Worm (Caenorhabditis elegans) whole organism, L1 larva: ENCODE data around the gene cnc-10.
A peak's percentile ranks its signal among the peaks of the same experiment; 100 is the strongest.

Experiments
- C16A3.4 ChIP-seq: fragments of 150-350 bp; optimal IDR thresholded peaks from 2 replicates; lab custom pipeline; 2014; ENCODE audit warnings: missing biosample characterization, missing genetic modification characterization
- aha-1 ChIP-seq: fragments of 150-350 bp; optimal IDR thresholded peaks from 2 replicates; lab custom pipeline; 2014; ENCODE audit warnings: missing biosample characterization, missing genetic modification characterization
- aly-2 ChIP-seq: fragments of 150-350 bp; optimal IDR thresholded peaks from 2 replicates; lab custom pipeline; 2014; ENCODE audit warnings: missing biosample characterization, missing genetic modification characterization
- ama-1 ChIP-seq: fragments of 150-350 bp; optimal IDR thresholded peaks from 2 replicates; lab custom pipeline; 2014
- blmp-1 ChIP-seq: fragments of 150-350 bp; optimal IDR thresholded peaks from 2 replicates; lab custom pipeline; 2014; ENCODE audit warnings: missing biosample characterization, missing genetic modification characterization
- ceh-8 ChIP-seq: fragments of 200-800 bp; sonication (Bioruptor generic); optimal IDR thresholded peaks from 2 replicates; lab custom pipeline; 2018; ENCODE audit warnings: mild to moderate bottlenecking, missing genetic modification characterization, moderate library complexity, missing compliant biosample characterization
- ceh-82 ChIP-seq, 3 experiments: fragments of 150-350 bp in 1 of 3; sonication (generic microtip) in 2 of 3; optimal IDR thresholded peaks; 2 replicates each; lab custom pipeline; 2014 to 2017; ENCODE audit warnings: missing biosample characterization in 3 of 3, missing genetic modification characterization in 3 of 3
- ceh-88 ChIP-seq: fragments of 200-800 bp; sonication (Bioruptor generic); IDR thresholded peaks from 2 replicates; pipeline ENCODE4 v1.3.6; 2022; ENCODE audit warnings: missing genetic modification characterization, missing compliant biosample characterization
- ceh-90 ChIP-seq: sonication (generic microtip); optimal IDR thresholded peaks from 2 replicates; lab custom pipeline; 2016; ENCODE audit warnings: missing genetic modification characterization, missing compliant biosample characterization
- dpl-1 ChIP-seq, 3 experiments: fragments of 150-350 bp in 2 of 3; sonication (generic microtip) in 1 of 3; optimal IDR thresholded peaks; 2 replicates each; lab custom pipeline; 2014 to 2017; ENCODE audit warnings: missing biosample characterization in 3 of 3, missing genetic modification characterization in 3 of 3, missing genetic modification reagents in 3 of 3
- efl-1 ChIP-seq, 4 experiments: fragments of 150-350 bp; optimal IDR thresholded peaks in 3 of 4; peaks in 1 of 4; 1 replicate in 1 of 4; 2 replicates in 3 of 4; lab custom pipeline; 2014; ENCODE audit warnings: missing biosample characterization in 2 of 4, missing genetic modification characterization in 2 of 4, missing genetic modification reagents in 2 of 4
- egl-13 ChIP-seq: sonication (generic microtip); optimal IDR thresholded peaks from 2 replicates; lab custom pipeline; 2016; ENCODE audit warnings: missing genotype, missing genetic modification reagents, missing genetic modification characterization, missing compliant biosample characterization
- egl-27 ChIP-seq, 2 experiments: fragments of 150-350 bp in 1 of 2; sonication (generic microtip); optimal IDR thresholded peaks; 3 replicates each; lab custom pipeline; 2017 to 2018; ENCODE audit warnings: missing biosample characterization in 2 of 2, missing genetic modification characterization in 2 of 2, missing genetic modification reagents in 2 of 2
- elt-2 ChIP-seq: sonication (generic microtip); optimal IDR thresholded peaks from 2 replicates; lab custom pipeline; 2016; ENCODE audit warnings: missing genetic modification characterization, mild to moderate bottlenecking, inconsistent platforms, missing compliant biosample characterization, missing genetic modification reagents
- elt-3 ChIP-seq, 6 experiments: fragments of 150-350 bp in 1 of 6; sonication (generic microtip); optimal IDR thresholded peaks; 2 replicates each; lab custom pipeline; 2017 to 2018; ENCODE audit warnings: missing biosample characterization in 6 of 6, missing genetic modification characterization in 6 of 6, inconsistent platforms in 1 of 6
- ets-5 ChIP-seq: fragments of 200-800 bp; sonication (Bioruptor generic); IDR thresholded peaks from 2 replicates; pipeline ENCODE4 v1.3.6; 2022; ENCODE audit warnings: missing genetic modification characterization, missing compliant biosample characterization
- fkh-10 ChIP-seq: sonication (generic microtip); optimal IDR thresholded peaks from 2 replicates; lab custom pipeline; 2017; ENCODE audit warnings: missing biosample characterization, missing genetic modification reagents, missing genetic modification characterization
- fkh-4 ChIP-seq: sonication (generic microtip); optimal IDR thresholded peaks from 2 replicates; lab custom pipeline; 2016; ENCODE audit warnings: missing compliant biosample characterization, missing genetic modification characterization, borderline replicate concordance
- hpl-2 ChIP-seq: fragments of 150-350 bp; optimal IDR thresholded peaks from 2 replicates; lab custom pipeline; 2014; ENCODE audit warnings: missing biosample characterization, missing genetic modification reagents, missing genetic modification characterization
- irx-1 ChIP-seq: sonication (generic microtip); optimal IDR thresholded peaks from 2 replicates; lab custom pipeline; 2016; ENCODE audit warnings: missing genetic modification characterization, missing compliant biosample characterization
- isw-1 ChIP-seq: fragments of 200-800 bp; sonication (Bioruptor generic); IDR thresholded peaks from 2 replicates; pipeline ENCODE4 v1.3.6; 2022; ENCODE audit warnings: missing genetic modification characterization, missing compliant biosample characterization
- lin-15B ChIP-seq: fragments of 150-350 bp; sonication (generic microtip); optimal IDR thresholded peaks from 3 replicates; lab custom pipeline; 2014; ENCODE audit warnings: missing biosample characterization, missing genetic modification characterization
- lin-39 ChIP-seq: fragments of 150-350 bp; optimal IDR thresholded peaks from 2 replicates; lab custom pipeline; 2014; ENCODE audit warnings: missing biosample characterization, missing genetic modification reagents, missing genetic modification characterization
- lir-3 ChIP-seq: sonication (generic microtip); optimal IDR thresholded peaks from 2 replicates; lab custom pipeline; 2016; ENCODE audit warnings: mild to moderate bottlenecking, missing genetic modification characterization, moderate library complexity, missing compliant biosample characterization; ENCODE audit not compliant: poor library complexity
- mdl-1 ChIP-seq, 2 experiments: fragments of 150-350 bp; optimal IDR thresholded peaks; 2 replicates each; lab custom pipeline; 2014 to 2017; ENCODE audit warnings: missing biosample characterization in 2 of 2, missing genetic modification characterization in 2 of 2, inconsistent platforms in 1 of 2
- mep-1 ChIP-seq: fragments of 150-350 bp; optimal IDR thresholded peaks from 2 replicates; lab custom pipeline; 2014; ENCODE audit warnings: missing biosample characterization, missing genetic modification characterization
- nhr-12 ChIP-seq: sonication (generic microtip); optimal IDR thresholded peaks from 2 replicates; lab custom pipeline; 2017; ENCODE audit warnings: missing biosample characterization, missing genetic modification characterization
- nhr-19 ChIP-seq: fragments of 200-800 bp; sonication (Bioruptor generic); conservative IDR thresholded peaks from 2 replicates; pipeline ENCODE4 v1.3.6; 2022; ENCODE audit warnings: missing genetic modification characterization, missing compliant biosample characterization
- nhr-20 ChIP-seq: sonication (generic microtip); optimal IDR thresholded peaks from 2 replicates; lab custom pipeline; 2016; ENCODE audit warnings: mild to moderate bottlenecking, missing genetic modification characterization, missing compliant biosample characterization
- nhr-85 ChIP-seq: sonication (generic microtip); peaks from one replicate; lab custom pipeline; 2016; ENCODE audit warnings: missing genetic modification characterization, inconsistent platforms, missing compliant biosample characterization
- nhr-90 ChIP-seq: sonication (generic microtip); optimal IDR thresholded peaks from 2 replicates; lab custom pipeline; 2016; ENCODE audit warnings: mild to moderate bottlenecking, missing genetic modification characterization, missing compliant biosample characterization; ENCODE audit not compliant: poor library complexity
- pag-3 ChIP-seq: sonication (generic microtip); optimal IDR thresholded peaks from 2 replicates; lab custom pipeline; 2017; ENCODE audit warnings: missing genetic modification characterization, mild to moderate bottlenecking, missing compliant biosample characterization, antibody characterized with exemption, borderline replicate concordance; ENCODE audit not compliant: insufficient read depth
- pax-3 ChIP-seq: fragments of 200-800 bp; sonication (Bioruptor generic); optimal IDR thresholded peaks from 2 replicates; lab custom pipeline; 2018; ENCODE audit warnings: mild to moderate bottlenecking, missing genetic modification characterization, moderate library complexity, missing compliant biosample characterization
- pqm-1 ChIP-seq: sonication (generic microtip); optimal IDR thresholded peaks from 3 replicates; lab custom pipeline; 2017; ENCODE audit warnings: missing biosample characterization, missing genetic modification characterization
- snpc-4 ChIP-seq: fragments of 150-350 bp; optimal IDR thresholded peaks from 2 replicates; lab custom pipeline; 2014; ENCODE audit warnings: missing biosample characterization, missing genetic modification characterization
- snu-23 ChIP-seq: sonication (generic microtip); optimal IDR thresholded peaks from 2 replicates; lab custom pipeline; 2016; ENCODE audit warnings: missing genetic modification characterization, missing compliant biosample characterization
- sox-4 ChIP-seq: sonication (generic microtip); optimal IDR thresholded peaks from 2 replicates; lab custom pipeline; 2016; ENCODE audit warnings: missing genetic modification characterization, missing compliant biosample characterization
- sptf-1 ChIP-seq: fragments of 150-350 bp; optimal IDR thresholded peaks from 2 replicates; lab custom pipeline; 2014; ENCODE audit warnings: missing biosample characterization, missing genetic modification characterization
- tbx-2 ChIP-seq: sonication (generic microtip); optimal IDR thresholded peaks from 2 replicates; lab custom pipeline; 2016; ENCODE audit warnings: missing genetic modification characterization, missing compliant biosample characterization
- tlp-1 ChIP-seq: fragments of 150-350 bp; optimal IDR thresholded peaks from 2 replicates; lab custom pipeline; 2014; ENCODE audit warnings: missing biosample characterization, missing genetic modification characterization
- unc-130 ChIP-seq: fragments of 150-350 bp; optimal IDR thresholded peaks from 2 replicates; lab custom pipeline; 2017; ENCODE audit warnings: missing biosample characterization, missing genetic modification characterization, inconsistent platforms
- unc-30 ChIP-seq: sonication (generic microtip); optimal IDR thresholded peaks from 2 replicates; lab custom pipeline; 2017; ENCODE audit warnings: missing biosample characterization, missing genetic modification characterization
- unc-62 ChIP-seq: fragments of 150-350 bp; optimal IDR thresholded peaks from 2 replicates; lab custom pipeline; 2014; ENCODE audit warnings: missing biosample characterization, missing genetic modification reagents, missing genetic modification characterization
- unc-98 ChIP-seq: fragments of 200-800 bp; sonication (Bioruptor generic); IDR thresholded peaks from 2 replicates; pipeline ENCODE4 v1.3.6; 2022; ENCODE audit warnings: missing genetic modification characterization, missing compliant biosample characterization
- ztf-4 ChIP-seq: fragments of 150-350 bp; optimal IDR thresholded peaks from 2 replicates; lab custom pipeline; 2014; ENCODE audit warnings: missing biosample characterization, missing genetic modification characterization

Gene cnc-10

ce11 chrV:11141179-11141578, 41.8 kb upstream of the cnc-10 start, which contains the start of gene folt-1:
TSS of gene folt-1 (plus strand) at chrV:11141479.
- TF ChIP-seq efl-1 (optimal IDR thresholded peaks at IDR 0.05; lab: Kevin White, UChicago) (no peak), efl-1 (GFP tag; optimal IDR thresholded peaks at IDR 0.05 in 1 of 2; lab: Kevin White, UChicago) (no peak), hpl-2 (no peak), ceh-82 (tag; optimal IDR thresholded peaks at IDR 0.05; lab: Kevin White, UChicago) (no peak), unc-30 (no peak), unc-130 (tag; lab: Kevin White, UChicago) (no peak), tbx-2 (tag; lab: Kevin White, UChicago) (no peak), C16A3.4 (tag; lab: Kevin White, UChicago) (no peak), nhr-20 (tag; lab: Kevin White, UChicago) (no peak), ceh-88 (GFP tag; lab: Robert Waterston, UW) (no peak), egl-13 (no peak), ztf-4 (tag; lab: Kevin White, UChicago) (no peak), fkh-4 (no peak), aly-2 (tag; lab: Kevin White, UChicago) (no peak), lin-15B (tag; lab: Kevin White, UChicago) (no peak), mep-1 (tag; lab: Kevin White, UChicago) (no peak)

- TF ChIP-seq irx-1 (no peak), efl-1 (optimal IDR thresholded peaks at IDR 0.05; lab: Kevin White, UChicago) (no peak), efl-1 (GFP tag; optimal IDR thresholded peaks at IDR 0.05 in 1 of 2; lab: Kevin White, UChicago) (peak in 1 of 2 experiments; percentile 7), isw-1 (GFP tag; lab: Robert Waterston, UW) (no peak), ceh-8 (GFP tag; lab: Kevin White, UChicago) (no peak), nhr-90 (tag; lab: Kevin White, UChicago) (no peak)
- TF ChIP-seq, all 84 proteins: peak for 1
Measured at ce11 chrV:11144694-11145093, 38.3 kb upstream of the cnc-10 start, which contains the start of gene C06H2.7. TSS of gene C06H2.7 (minus strand) at chrV:11144794.

- TF ChIP-seq dpl-1 (GFP tag; optimal IDR thresholded peaks at IDR 0.05; lab: Kevin White, UChicago) = no peak
- no peak for TF ChIP-seq tlp-1 (tag; lab: Kevin White, UChicago)
- TF ChIP-seq fkh-4 = no peak
- no peak for TF ChIP-seq ets-5 (GFP tag; lab: Robert Waterston, UW)
- TF ChIP-seq elt-2 = no peak
- peak; percentile 82 for TF ChIP-seq ama-1
- TF ChIP-seq pag-3 = no peak
- peak; percentile 26 for TF ChIP-seq blmp-1 (tag; lab: Kevin White, UChicago)
- no peak for TF ChIP-seq isw-1 (GFP tag; lab: Robert Waterston, UW)
- no peak for TF ChIP-seq lir-3 (tag; lab: Kevin White, UChicago)
- TF ChIP-seq ztf-4 (tag; lab: Kevin White, UChicago) = no peak
- peak; percentile 89 for TF ChIP-seq nhr-85
- TF ChIP-seq hpl-2 = no peak
- TF ChIP-seq C16A3.4 (tag; lab: Kevin White, UChicago) = no peak
- TF ChIP-seq lin-39 (tag; lab: Kevin White, UChicago) = no peak
- no peak for TF ChIP-seq snpc-4 (tag; lab: Kevin White, UChicago)
- peak; percentile 50 for TF ChIP-seq snu-23 (GFP tag; lab: Kevin White, UChicago)
- TF ChIP-seq pqm-1 = no peak
- no peak for TF ChIP-seq mdl-1 (tag; optimal IDR thresholded peaks at IDR 0.05; lab: Kevin White, UChicago)
- TF ChIP-seq sox-4 (tag; lab: Kevin White, UChicago) = no peak
- peak; percentile 16; the same call in 1 of the 2 replicates for TF ChIP-seq nhr-19 (GFP tag; lab: Robert Waterston, UW)
- TF ChIP-seq aly-2 (tag; lab: Kevin White, UChicago) = no peak
- TF ChIP-seq aha-1 (tag; lab: Kevin White, UChicago) = no peak
- TF ChIP-seq mep-1 (tag; lab: Kevin White, UChicago) = no peak
- no peak for TF ChIP-seq irx-1
- TF ChIP-seq elt-3 (tag; optimal IDR thresholded peaks at IDR 0.05; lab: Kevin White, UChicago) = peak in 2 of 6 experiments; percentile 60 to 74
- TF ChIP-seq ceh-90 (tag; lab: Kevin White, UChicago) = no peak
- no peak for TF ChIP-seq unc-62 (GFP tag; lab: Kevin White, UChicago)
- TF ChIP-seq ceh-82 (tag; optimal IDR thresholded peaks at IDR 0.05; lab: Kevin White, UChicago) = no peak
- TF ChIP-seq egl-27 (tag; optimal IDR thresholded peaks at IDR 0.05; lab: Kevin White, UChicago) = no peak
- TF ChIP-seq sptf-1 = no peak
- TF ChIP-seq pax-3 (tag; lab: Kevin White, UChicago) = no peak
- no peak for TF ChIP-seq nhr-12
- TF ChIP-seq unc-98 (GFP tag; lab: Robert Waterston, UW) = no peak
- no peak for TF ChIP-seq fkh-10
Measured at ce11 chrV:11146958-11147779, 35.9 kb upstream of the cnc-10 start, which contains the start of the genes T19C4.24 and nlp-33. TSS of gene T19C4.24 (minus strand) at chrV:11147008. TSS of gene nlp-33 (plus strand) at chrV:11147346.
